Worm (Caenorhabditis elegans) whole organism, L1 larva: ENCODE measurements around the gene sre-18.

Experiments used
- C04F5.9 ChIP-seq: sonication (generic microtip); optimal IDR thresholded peaks from 2 replicates; lab custom pipeline; 2016; ENCODE audit warnings: missing genetic modification characterization, missing compliant biosample characterization
- ama-1 ChIP-seq: fragments of 150-350 bp; optimal IDR thresholded peaks from 2 replicates; lab custom pipeline; 2014
- blmp-1 ChIP-seq: fragments of 150-350 bp; optimal IDR thresholded peaks from 2 replicates; lab custom pipeline; 2014; ENCODE audit warnings: missing biosample characterization, missing genetic modification characterization
- ceh-63 ChIP-seq: fragments of 200-800 bp; sonication (Bioruptor generic); optimal IDR thresholded peaks from 2 replicates; lab custom pipeline; 2018; ENCODE audit warnings: mild to moderate bottlenecking, missing genetic modification characterization, missing compliant biosample characterization
- ces-1 ChIP-seq: fragments of 150-350 bp; optimal IDR thresholded peaks from 2 replicates; lab custom pipeline; 2014; ENCODE audit warnings: missing biosample characterization, missing genetic modification reagents, missing genetic modification characterization
- dsc-1 ChIP-seq: sonication (generic microtip); optimal IDR thresholded peaks from 2 replicates; lab custom pipeline; 2016; ENCODE audit warnings: mild to moderate bottlenecking, missing genetic modification characterization, missing compliant biosample characterization
- efl-1 ChIP-seq, 4 experiments: fragments of 150-350 bp; optimal IDR thresholded peaks in 3 of 4; peaks in 1 of 4; 1 replicate in 1 of 4; 2 replicates in 3 of 4; lab custom pipeline; 2014; ENCODE audit warnings: missing biosample characterization in 2 of 4, missing genetic modification characterization in 2 of 4, missing genetic modification reagents in 2 of 4
- egl-13 ChIP-seq: sonication (generic microtip); optimal IDR thresholded peaks from 2 replicates; lab custom pipeline; 2016; ENCODE audit warnings: missing genotype, missing genetic modification reagents, missing genetic modification characterization, missing compliant biosample characterization
- egl-27 ChIP-seq, 2 experiments: fragments of 150-350 bp in 1 of 2; sonication (generic microtip); optimal IDR thresholded peaks; 3 replicates each; lab custom pipeline; 2017 to 2018; ENCODE audit warnings: missing biosample characterization in 2 of 2, missing genetic modification characterization in 2 of 2, missing genetic modification reagents in 2 of 2
- fkh-8 ChIP-seq: sonication (generic microtip); optimal IDR thresholded peaks from 2 replicates; lab custom pipeline; 2016; ENCODE audit warnings: mild to moderate bottlenecking, missing genetic modification characterization, missing compliant biosample characterization
- hlh-17 ChIP-seq: fragments of 200-800 bp; sonication (Bioruptor generic); optimal IDR thresholded peaks from 2 replicates; lab custom pipeline; 2018; ENCODE audit warnings: missing genetic modification characterization, mild to moderate bottlenecking, missing compliant biosample characterization, moderate library complexity, borderline replicate concordance
- hlh-4 ChIP-seq: sonication (generic microtip); optimal IDR thresholded peaks from 2 replicates; lab custom pipeline; 2016; ENCODE audit warnings: mild to moderate bottlenecking, missing genetic modification characterization, missing compliant biosample characterization
- isw-1 ChIP-seq: fragments of 200-800 bp; sonication (Bioruptor generic); IDR thresholded peaks from 2 replicates; pipeline ENCODE4 v1.3.6; 2022; ENCODE audit warnings: missing genetic modification characterization, missing compliant biosample characterization
- jun-1 ChIP-seq: fragments of 150-350 bp; optimal IDR thresholded peaks from 2 replicates; lab custom pipeline; 2014; ENCODE audit warnings: missing biosample characterization, missing genetic modification reagents, missing genetic modification characterization
- lin-13 ChIP-seq: fragments of 150-350 bp; optimal IDR thresholded peaks from 2 replicates; lab custom pipeline; 2014; ENCODE audit warnings: missing biosample characterization, missing genetic modification reagents, missing genetic modification characterization
- lsy-2 ChIP-seq, 2 experiments: fragments of 150-350 bp; optimal IDR thresholded peaks; 2 replicates each; lab custom pipeline; 2014; ENCODE audit warnings: missing biosample characterization in 2 of 2, missing genetic modification characterization in 2 of 2
- mdl-1 ChIP-seq, 2 experiments: fragments of 150-350 bp; optimal IDR thresholded peaks; 2 replicates each; lab custom pipeline; 2014 to 2017; ENCODE audit warnings: missing biosample characterization in 2 of 2, missing genetic modification characterization in 2 of 2, inconsistent platforms in 1 of 2
- mep-1 ChIP-seq: fragments of 150-350 bp; optimal IDR thresholded peaks from 2 replicates; lab custom pipeline; 2014; ENCODE audit warnings: missing biosample characterization, missing genetic modification characterization
- nhr-20 ChIP-seq: sonication (generic microtip); optimal IDR thresholded peaks from 2 replicates; lab custom pipeline; 2016; ENCODE audit warnings: mild to moderate bottlenecking, missing genetic modification characterization, missing compliant biosample characterization
- nhr-28 ChIP-seq: fragments of 150-350 bp; optimal IDR thresholded peaks from 2 replicates; lab custom pipeline; 2014; ENCODE audit warnings: missing biosample characterization, missing genetic modification characterization
- nhr-47 ChIP-seq: sonication (generic microtip); optimal IDR thresholded peaks from 2 replicates; lab custom pipeline; 2016; ENCODE audit warnings: mild to moderate bottlenecking, missing genetic modification characterization, moderate library complexity, missing compliant biosample characterization
- nhr-71 ChIP-seq: sonication (generic microtip); optimal IDR thresholded peaks from 2 replicates; lab custom pipeline; 2016; ENCODE audit warnings: mild to moderate bottlenecking, missing genetic modification characterization, moderate library complexity, missing compliant biosample characterization
- nhr-77 ChIP-seq: fragments of 150-350 bp; optimal IDR thresholded peaks from 2 replicates; lab custom pipeline; 2014; ENCODE audit warnings: missing biosample characterization, missing genetic modification characterization
- nhr-85 ChIP-seq: sonication (generic microtip); peaks from one replicate; lab custom pipeline; 2016; ENCODE audit warnings: missing genetic modification characterization, inconsistent platforms, missing compliant biosample characterization
- pax-3 ChIP-seq: fragments of 200-800 bp; sonication (Bioruptor generic); optimal IDR thresholded peaks from 2 replicates; lab custom pipeline; 2018; ENCODE audit warnings: mild to moderate bottlenecking, missing genetic modification characterization, moderate library complexity, missing compliant biosample characterization
- skn-1 ChIP-seq: fragments of 150-350 bp; optimal IDR thresholded peaks from 2 replicates; lab custom pipeline; 2014; ENCODE audit warnings: missing biosample characterization, missing genetic modification characterization
- tlp-1 ChIP-seq: fragments of 150-350 bp; optimal IDR thresholded peaks from 2 replicates; lab custom pipeline; 2014; ENCODE audit warnings: missing biosample characterization, missing genetic modification characterization
- unc-98 ChIP-seq: fragments of 200-800 bp; sonication (Bioruptor generic); IDR thresholded peaks from 2 replicates; pipeline ENCODE4 v1.3.6; 2022; ENCODE audit warnings: missing genetic modification characterization, missing compliant biosample characterization
- vab-15 ChIP-seq: sonication (generic microtip); optimal IDR thresholded peaks from 2 replicates; lab custom pipeline; 2017; ENCODE audit warnings: missing genotype, mild to moderate bottlenecking, missing genetic modification characterization, missing compliant biosample characterization
- xbp-1 ChIP-seq: sonication (generic microtip); optimal IDR thresholded peaks from 2 replicates; lab custom pipeline; 2016; ENCODE audit warnings: missing genetic modification characterization, missing compliant biosample characterization
- zip-4 ChIP-seq: fragments of 200-800 bp; sonication (Bioruptor generic); optimal IDR thresholded peaks from 2 replicates; lab custom pipeline; 2018; ENCODE audit warnings: mild to moderate bottlenecking, missing genetic modification characterization, moderate library complexity, missing compliant biosample characterization
- ztf-11 ChIP-seq, 2 experiments: sonication (generic microtip); optimal IDR thresholded peaks; 2 replicates each; lab custom pipeline; 2016 to 2017; ENCODE audit warnings: missing genetic modification characterization in 2 of 2, missing biosample characterization in 1 of 2, missing compliant biosample characterization in 1 of 2

Gene sre-18

DNA sequence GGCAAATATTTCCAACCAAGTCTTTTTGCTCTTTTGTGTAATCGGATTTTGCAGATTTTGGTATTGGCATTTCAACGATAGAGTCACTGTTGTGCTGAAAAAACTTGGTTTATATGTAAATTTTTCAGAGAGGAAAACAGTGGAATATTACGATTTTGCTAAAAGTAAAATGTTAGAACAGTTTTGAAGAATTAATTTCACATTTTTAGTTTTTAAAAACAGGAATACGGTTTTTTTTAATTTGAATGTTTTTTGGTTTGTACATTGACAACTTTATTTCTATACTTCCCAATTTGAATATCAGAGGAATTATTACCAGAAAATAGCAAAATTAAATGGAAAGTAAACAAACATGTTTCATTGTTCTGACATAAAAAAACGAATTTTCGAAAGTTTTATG, 23.0 kb upstream of the sre-18 start, which contains the start of gene dnj-26:
Gene dnj-26, minus strand, starts transcription at position 101 of the 400 bp plus-strand sequence.
- TF ChIP-seq efl-1 (optimal IDR thresholded peaks at IDR 0.05; lab: Kevin White, UChicago), result no peak
- peak in 1 of 2 experiments; percentile 59 for TF ChIP-seq efl-1 (GFP tag; optimal IDR thresholded peaks at IDR 0.05 in 1 of 2; lab: Kevin White, UChicago)
- TF ChIP-seq blmp-1 (tag; lab: Kevin White, UChicago), result no peak

- no peak for TF ChIP-seq lsy-2 (tag; optimal IDR thresholded peaks at IDR 0.05; lab: Kevin White, UChicago)
- no peak for TF ChIP-seq efl-1 (optimal IDR thresholded peaks at IDR 0.05; lab: Kevin White, UChicago)
- TF ChIP-seq efl-1 (GFP tag; optimal IDR thresholded peaks at IDR 0.05 in 1 of 2; lab: Kevin White, UChicago), result peak in 1 of 2 experiments; percentile 58
- TF ChIP-seq dsc-1 (tag; lab: Kevin White, UChicago), result peak; percentile 6
Measured at ce11 chrIV:12244706-12245105, 15.1 kb upstream of the sre-18 start, which contains the start of gene sre-15. TSS of gene sre-15 (minus strand) at chrIV:12244806.

DNA sequence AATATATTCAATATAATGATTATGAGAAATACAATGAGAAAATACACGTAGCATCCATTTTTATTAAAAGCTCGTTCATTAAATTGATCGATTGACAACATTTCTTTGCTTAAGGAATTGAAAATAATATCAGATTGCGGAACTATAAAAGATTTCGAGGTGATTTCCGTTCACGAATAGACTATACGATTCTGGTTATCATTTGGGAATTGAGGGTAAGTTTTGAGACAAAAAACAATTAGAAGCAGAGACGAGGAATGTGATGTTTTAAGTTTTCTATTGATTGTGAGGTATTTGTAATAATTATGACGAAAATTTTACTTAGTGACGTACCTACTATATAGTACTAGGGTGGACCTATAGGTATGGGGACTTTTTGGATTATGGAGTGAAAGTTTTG, 9.3 kb upstream of the sre-18 start, which contains the start of gene sre-19:
Gene sre-19, minus strand, starts transcription at position 101 of the 400 bp plus-strand sequence.
- TF ChIP-seq lin-13 (GFP tag; lab: Kevin White, UChicago) (no peak), unc-98 (GFP tag; lab: Robert Waterston, UW) (no peak), hlh-4 (tag; lab: Kevin White, UChicago) (no peak), skn-1 (no peak), ama-1 (lab: Kevin White, UChicago) (no peak), ces-1 (no peak), hlh-17 (GFP tag; lab: Kevin White, UChicago) (no peak), mep-1 (tag; lab: Kevin White, UChicago) (no peak), C04F5.9 (tag; lab: Kevin White, UChicago) (no peak)

- no peak for TF ChIP-seq nhr-28 (tag; lab: Kevin White, UChicago)
- TF ChIP-seq fkh-8 (tag; lab: Kevin White, UChicago), result peak; percentile 31
- TF ChIP-seq, all 84 proteins: peak for 1
Measured at ce11 chrIV:12236011-12236410, 6.4 kb upstream of the sre-18 start, which contains the start of gene sre-16. TSS of gene sre-16 (minus strand) at chrIV:12236111.

ce11 chrIV:12227012-12227411, 2.6 kb downstream of the sre-18 start, which contains the start of gene mlt-3:
TSS of gene mlt-3 (minus strand) at chrIV:12227112.
- TF ChIP-seq blmp-1 (tag; lab: Kevin White, UChicago) (peak; percentile 21), nhr-85 (tag; lab: Kevin White, UChicago) (peak; percentile 20), nhr-20 (tag; lab: Kevin White, UChicago) (no peak), nhr-77 (tag; lab: Kevin White, UChicago) (no peak), ztf-11 (tag; optimal IDR thresholded peaks at IDR 0.05; lab: Kevin White, UChicago) (no peak), xbp-1 (tag; lab: Kevin White, UChicago) (no peak)

ce11 chrIV:12219309-12219708, 10.3 kb downstream of the sre-18 start, which contains the start of gene F35G2.5:
TSS of gene F35G2.5 (plus strand) at chrIV:12219609.
- TF ChIP-seq egl-27 (tag; optimal IDR thresholded peaks at IDR 0.05; lab: Kevin White, UChicago), result no peak
- TF ChIP-seq zip-4, result no peak
- TF ChIP-seq efl-1 (optimal IDR thresholded peaks at IDR 0.05; lab: Kevin White, UChicago), result no peak
- TF ChIP-seq efl-1 (GFP tag; optimal IDR thresholded peaks at IDR 0.05 in 1 of 2; lab: Kevin White, UChicago), result no peak
- no peak for TF ChIP-seq nhr-71 (tag; lab: Kevin White, UChicago)
- TF ChIP-seq vab-15 (tag; lab: Kevin White, UChicago), result no peak
- no peak for TF ChIP-seq egl-13 (tag; lab: Kevin White, UChicago)
- no peak for TF ChIP-seq nhr-85 (tag; lab: Kevin White, UChicago)
- TF ChIP-seq skn-1, result no peak
- TF ChIP-seq pax-3 (tag; lab: Kevin White, UChicago), result no peak
- no peak for TF ChIP-seq mdl-1 (tag; optimal IDR thresholded peaks at IDR 0.05; lab: Kevin White, UChicago)
- TF ChIP-seq jun-1 (tag; lab: Kevin White, UChicago), result no peak
- no peak for TF ChIP-seq isw-1 (GFP tag; lab: Robert Waterston, UW)
- TF ChIP-seq ceh-63 (GFP tag; lab: Kevin White, UChicago), result no peak
- no peak for TF ChIP-seq hlh-17 (GFP tag; lab: Kevin White, UChicago)
- TF ChIP-seq tlp-1, result no peak
- no peak for TF ChIP-seq lin-13 (GFP tag; lab: Kevin White, UChicago)
- TF ChIP-seq nhr-47 (tag; lab: Kevin White, UChicago), result no peak
